Fruit fly (Drosophila melanogaster) whole organism, prepupa: ENCODE data around the gene CG14974.

Experiments
- Blimp-1 ChIP-seq: fragments of 200-800 bp; sonication (Bioruptor generic); optimal IDR thresholded peaks from 3 replicates; lab custom pipeline; 2017; ENCODE audit warnings: missing biosample characterization, missing genetic modification characterization, mild to moderate bottlenecking, moderate library complexity, missing genetic modification reagents
- CG10631 ChIP-seq: fragments of 200-800 bp; sonication (Bioruptor generic); optimal IDR thresholded peaks from 2 replicates; lab custom pipeline; 2016; ENCODE audit warnings: missing biosample characterization, missing genetic modification characterization
- CG10669 ChIP-seq: fragments of 200-800 bp; sonication (Bioruptor generic); optimal IDR thresholded peaks from 3 replicates; lab custom pipeline; 2018; ENCODE audit warnings: missing biosample characterization, mild to moderate bottlenecking, missing genetic modification characterization, moderate library complexity
- CG11762 ChIP-seq: fragments of 200-800 bp; sonication (Bioruptor generic); optimal IDR thresholded peaks from 3 replicates; lab custom pipeline; 2016; ENCODE audit warnings: missing biosample characterization, missing genetic modification characterization; ENCODE audit not compliant: insufficient read depth
- CG15336 ChIP-seq: fragments of 200-800 bp; sonication (Bioruptor generic); IDR thresholded peaks from 2 replicates; pipeline ENCODE4 v1.3.6; 2022; ENCODE audit warnings: missing biosample characterization, missing genetic modification characterization
- CG1621 ChIP-seq: fragments of 200-800 bp; sonication (Bioruptor generic); optimal IDR thresholded peaks from 3 replicates; lab custom pipeline; 2018; ENCODE audit warnings: missing biosample characterization, mild to moderate bottlenecking, missing genetic modification characterization
- CG16779 ChIP-seq: fragments of 200-800 bp; sonication (Bioruptor generic); optimal IDR thresholded peaks from 3 replicates; lab custom pipeline; 2017; ENCODE audit warnings: missing biosample characterization, mild to moderate bottlenecking, missing genetic modification characterization
- CG3032 ChIP-seq: fragments of 200-800 bp; optimal IDR thresholded peaks from 2 replicates; lab custom pipeline; 2019; ENCODE audit warnings: missing biosample characterization, mild to moderate bottlenecking, missing genetic modification characterization, moderate library complexity
- CG31627 ChIP-seq: fragments of 200-800 bp; sonication (Bioruptor generic); optimal IDR thresholded peaks from 3 replicates; lab custom pipeline; 2016; ENCODE audit warnings: missing biosample characterization, missing genetic modification characterization
- CG32006 ChIP-seq: fragments of 200-800 bp; sonication (Bioruptor generic); optimal IDR thresholded peaks from 3 replicates; lab custom pipeline; 2017; ENCODE audit warnings: missing biosample characterization, mild to moderate bottlenecking, missing genetic modification characterization
- CG34406 ChIP-seq: fragments of 200-800 bp; sonication (Bioruptor generic); optimal IDR thresholded peaks from 3 replicates; lab custom pipeline; 2016; ENCODE audit warnings: missing biosample characterization, missing genetic modification characterization
- CG3919 ChIP-seq: fragments of 200-800 bp; sonication (Bioruptor generic); optimal IDR thresholded peaks from 3 replicates; lab custom pipeline; 2016; ENCODE audit warnings: missing biosample characterization, missing genetic modification characterization
- CG6163 ChIP-seq: fragments of 200-800 bp; sonication (Bioruptor generic); IDR thresholded peaks from 3 replicates; pipeline ENCODE4 v1.3.6; 2022; ENCODE audit warnings: missing biosample characterization, missing genetic modification characterization
- CG6792 ChIP-seq: fragments of 200-800 bp; sonication (Bioruptor generic); optimal IDR thresholded peaks from 3 replicates; lab custom pipeline; 2016; ENCODE audit warnings: missing biosample characterization, missing genetic modification characterization
- CG6808 ChIP-seq: fragments of 200-800 bp; sonication (Bioruptor generic); optimal IDR thresholded peaks from 3 replicates; lab custom pipeline; 2017; ENCODE audit warnings: missing biosample characterization, missing genetic modification characterization, mild to moderate bottlenecking, moderate library complexity, missing genetic modification reagents
- CG6854 ChIP-seq: fragments of 200-800 bp; sonication (Bioruptor generic); optimal IDR thresholded peaks from 2 replicates; lab custom pipeline; 2017; ENCODE audit warnings: missing biosample characterization, mild to moderate bottlenecking, missing genetic modification characterization
- CG8119 ChIP-seq: fragments of 200-800 bp; sonication (Bioruptor generic); IDR thresholded peaks from 3 replicates; pipeline ENCODE4 v1.3.6; 2022; ENCODE audit warnings: missing biosample characterization, missing genetic modification characterization
- CG9139 ChIP-seq: fragments of 200-800 bp; sonication (Bioruptor generic); optimal IDR thresholded peaks from 3 replicates; lab custom pipeline; 2017; ENCODE audit warnings: missing biosample characterization, mild to moderate bottlenecking, missing genetic modification characterization
- Eip75B ChIP-seq: fragments of 200-800 bp; sonication (Bioruptor generic); optimal IDR thresholded peaks from 3 replicates; lab custom pipeline; 2016; ENCODE audit warnings: missing biosample characterization, missing genetic modification characterization
- Eip78C ChIP-seq: fragments of 200-800 bp; sonication (Bioruptor generic); peaks from one replicate; lab custom pipeline; 2016; ENCODE audit warnings: missing biosample characterization, missing genetic modification characterization
- Eip93F ChIP-seq: fragments of 200-800 bp; sonication (Bioruptor generic); optimal IDR thresholded peaks from 2 replicates; lab custom pipeline; 2016; ENCODE audit warnings: missing biosample characterization, mild to moderate bottlenecking, missing genetic modification characterization
- Ets21C ChIP-seq: fragments of 200-800 bp; sonication (Bioruptor generic); optimal IDR thresholded peaks from 3 replicates; lab custom pipeline; 2016; ENCODE audit warnings: missing biosample characterization, missing genetic modification characterization
- Gug ChIP-seq: fragments of 200-800 bp; sonication (Bioruptor generic); IDR thresholded peaks from 2 replicates; pipeline ENCODE4 v1.3.6; 2022; ENCODE audit warnings: missing biosample characterization, missing genetic modification characterization
- Hr38 ChIP-seq: sonication (Bioruptor generic); optimal IDR thresholded peaks from 2 replicates; lab custom pipeline; 2016; ENCODE audit warnings: missing biosample characterization, missing genetic modification characterization
- Hr39 ChIP-seq: fragments of 200-800 bp; sonication (Bioruptor generic); optimal IDR thresholded peaks from 2 replicates; lab custom pipeline; 2016; ENCODE audit warnings: missing biosample characterization, missing genetic modification characterization
- Hr4 ChIP-seq: fragments of 200-800 bp; sonication (Bioruptor generic); optimal IDR thresholded peaks from 3 replicates; lab custom pipeline; 2016; ENCODE audit warnings: missing biosample characterization, missing genetic modification characterization
- Lpt ChIP-seq: fragments of 200-800 bp; sonication (Bioruptor generic); optimal IDR thresholded peaks from 3 replicates; lab custom pipeline; 2016; ENCODE audit warnings: missing biosample characterization, missing genetic modification characterization
- Met ChIP-seq: fragments of 200-800 bp; sonication (Bioruptor generic); optimal IDR thresholded peaks from 3 replicates; lab custom pipeline; 2016; ENCODE audit warnings: missing biosample characterization, missing genetic modification characterization
- OdsH ChIP-seq: fragments of 200-800 bp; sonication (Bioruptor generic); optimal IDR thresholded peaks from 3 replicates; lab custom pipeline; 2016; ENCODE audit warnings: missing biosample characterization, missing genetic modification characterization
- Sox14 ChIP-seq: fragments of 200-800 bp; sonication (Bioruptor generic); optimal IDR thresholded peaks from 3 replicates; lab custom pipeline; 2016; ENCODE audit warnings: missing biosample characterization, missing genetic modification characterization
- achi ChIP-seq: fragments of 200-800 bp; sonication (Bioruptor generic); optimal IDR thresholded peaks from 3 replicates; lab custom pipeline; 2016; ENCODE audit warnings: missing biosample characterization, missing genetic modification characterization
- acj6 ChIP-seq: fragments of 200-800 bp; sonication (Bioruptor generic); optimal IDR thresholded peaks from 3 replicates; lab custom pipeline; 2016; ENCODE audit warnings: missing biosample characterization, missing genetic modification characterization
- dac ChIP-seq: fragments of 200-800 bp; sonication (Bioruptor generic); optimal IDR thresholded peaks from 2 replicates; lab custom pipeline; 2017; ENCODE audit warnings: missing biosample characterization, mild to moderate bottlenecking, missing genetic modification characterization
- dsx ChIP-seq: fragments of 200-800 bp; optimal IDR thresholded peaks from 3 replicates; lab custom pipeline; 2019; ENCODE audit warnings: missing biosample characterization, mild to moderate bottlenecking, missing genetic modification characterization, moderate library complexity; ENCODE audit not compliant: poor library complexity, severe bottlenecking
- eg ChIP-seq: fragments of 200-800 bp; sonication (Bioruptor generic); IDR thresholded peaks from 3 replicates; pipeline ENCODE4 v1.3.6; 2022; ENCODE audit warnings: missing biosample characterization, missing genetic modification characterization
- esn ChIP-seq: fragments of 200-800 bp; sonication (Bioruptor generic); optimal IDR thresholded peaks from 2 replicates; lab custom pipeline; 2016; ENCODE audit warnings: missing biosample characterization, mild to moderate bottlenecking, missing genetic modification characterization, moderate library complexity
- fd59A ChIP-seq: fragments of 200-800 bp; sonication (Bioruptor generic); optimal IDR thresholded peaks from 2 replicates; lab custom pipeline; 2017; ENCODE audit warnings: missing biosample characterization, mild to moderate bottlenecking, missing genetic modification characterization, missing genetic modification reagents
- fkh ChIP-seq: fragments of 200-800 bp; sonication (Bioruptor generic); optimal IDR thresholded peaks from 3 replicates; lab custom pipeline; 2017; ENCODE audit warnings: missing biosample characterization, mild to moderate bottlenecking, missing genetic modification characterization, moderate library complexity
- lz ChIP-seq: fragments of 200-800 bp; sonication (Bioruptor generic); optimal IDR thresholded peaks from 3 replicates; lab custom pipeline; 2016; ENCODE audit warnings: missing biosample characterization, missing genetic modification characterization
- net ChIP-seq: fragments of 200-800 bp; sonication (Bioruptor generic); optimal IDR thresholded peaks from 3 replicates; lab custom pipeline; 2016; ENCODE audit warnings: missing biosample characterization, missing genetic modification characterization
- pdm3 ChIP-seq: fragments of 200-800 bp; sonication (Bioruptor generic); optimal IDR thresholded peaks from 3 replicates; lab custom pipeline; 2016; ENCODE audit warnings: missing biosample characterization, missing genetic modification characterization
- spab ChIP-seq: fragments of 200-800 bp; sonication (Bioruptor generic); optimal IDR thresholded peaks from 2 replicates; lab custom pipeline; 2017; ENCODE audit warnings: missing biosample characterization, mild to moderate bottlenecking, missing genetic modification characterization, missing genetic modification reagents
- ss ChIP-seq, 2 experiments: fragments of 200-800 bp; sonication (Bioruptor generic); optimal IDR thresholded peaks; 2 replicates in 1 of 2; 3 replicates in 1 of 2; lab custom pipeline; 2017 to 2018; ENCODE audit warnings: mild to moderate bottlenecking in 2 of 2, missing biosample characterization in 2 of 2, missing genetic modification characterization in 2 of 2, moderate library complexity in 1 of 2
- svp ChIP-seq: fragments of 200-800 bp; sonication (Bioruptor generic); peaks from one replicate; lab custom pipeline; 2016; ENCODE audit warnings: missing biosample characterization, missing genetic modification characterization
- topi ChIP-seq: fragments of 200-800 bp; sonication (Bioruptor generic); optimal IDR thresholded peaks from 3 replicates; lab custom pipeline; 2016; ENCODE audit warnings: missing biosample characterization, missing genetic modification characterization
- vri ChIP-seq: fragments of 200-800 bp; sonication (Bioruptor generic); optimal IDR thresholded peaks from 3 replicates; lab custom pipeline; 2016; ENCODE audit warnings: missing biosample characterization, mild to moderate bottlenecking, missing genetic modification characterization

The CG14974 gene

DNA sequence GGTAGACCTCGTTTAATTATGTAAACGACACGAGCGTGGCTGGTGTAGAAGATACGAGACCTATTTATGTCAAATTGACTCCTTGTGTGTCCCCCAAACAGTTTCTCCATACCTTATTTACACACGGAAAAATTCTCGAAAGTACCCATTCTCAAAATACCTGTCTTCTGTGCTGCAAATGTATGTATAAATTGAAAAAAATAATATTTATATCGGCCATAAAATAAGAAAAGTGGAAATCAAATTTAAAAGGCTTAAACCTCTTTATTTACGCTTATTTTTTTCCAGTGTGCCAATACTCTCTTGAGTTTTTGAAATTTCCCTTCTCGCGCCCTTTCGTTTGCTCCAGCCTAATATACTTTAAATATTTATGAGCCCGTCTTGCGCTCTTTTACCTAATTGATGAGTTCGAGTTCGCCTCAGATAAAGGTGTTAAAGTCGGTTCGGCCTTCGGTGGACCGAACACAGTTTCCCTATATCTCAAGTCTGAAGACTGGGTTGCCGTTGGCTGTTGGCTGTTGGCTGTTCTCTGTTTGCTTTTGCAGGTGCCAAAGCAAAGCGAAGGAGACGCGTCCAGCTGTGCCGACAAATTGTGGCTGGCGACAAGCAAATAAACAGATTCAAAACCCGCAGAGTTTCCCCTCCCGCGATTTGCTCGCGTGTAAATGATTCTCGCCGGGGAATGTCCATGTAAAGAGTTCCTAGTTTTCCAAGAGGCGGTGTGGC lies 17.9 kb upstream of the CG14974 start (continued):
- TF ChIP-seq ss (GFP tag; optimal IDR thresholded peaks at IDR 0.05; lab: Kevin White, UChicago) (peak in 1 of 2 experiments; percentile 39), CG3032 (tag; lab: Kevin White, UChicago) (no peak), Eip93F (GFP tag; lab: Kevin White, UChicago) (no peak), OdsH (GFP tag; lab: Kevin White, UChicago) (peak; percentile 53), CG9139 (no peak), vri (GFP tag; lab: Kevin White, UChicago) (no peak), CG6808 (GFP tag; lab: Kevin White, UChicago) (no peak), acj6 (GFP tag; lab: Kevin White, UChicago) (peak; percentile 64)

DNA sequence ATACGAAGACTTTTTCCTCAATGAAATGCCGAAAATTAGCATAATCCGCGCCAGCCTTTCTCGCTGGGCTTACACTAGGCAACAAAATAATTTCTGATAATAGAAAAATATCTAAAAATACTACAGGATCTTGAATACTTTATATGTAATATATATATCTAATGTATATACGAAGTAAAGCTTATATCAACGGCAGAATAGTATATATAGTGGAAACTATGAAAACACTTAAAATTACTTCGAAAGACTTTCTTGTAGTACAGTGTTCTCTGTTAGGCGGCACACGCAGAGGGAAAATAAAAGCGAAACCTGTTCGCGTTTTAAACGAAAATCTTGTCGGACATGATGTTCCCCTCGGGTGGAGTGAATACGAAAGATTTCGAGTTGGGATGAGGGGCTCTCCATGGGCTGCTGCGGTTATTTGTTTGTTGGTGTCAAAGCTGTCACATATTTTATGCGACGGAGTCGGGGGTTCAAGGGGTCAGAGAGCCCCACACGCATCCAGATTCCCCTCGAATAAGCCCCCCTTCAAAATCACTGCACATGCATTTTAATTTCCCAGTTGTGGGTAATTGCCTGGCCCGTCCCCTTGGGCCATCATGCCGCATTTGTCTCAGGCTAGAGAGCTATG lies 13.4 kb upstream of the CG14974 start:
- peak; percentile 93 for TF ChIP-seq Eip78C (GFP tag; lab: Kevin White, UChicago)
- TF ChIP-seq lz (GFP tag; lab: Kevin White, UChicago) = peak; percentile 13
- TF ChIP-seq CG3032 (tag; lab: Kevin White, UChicago) = peak; percentile 73
- no peak for TF ChIP-seq fkh (GFP tag; lab: Kevin White, UChicago)
- TF ChIP-seq CG32006 (GFP tag; lab: Kevin White, UChicago) = peak; percentile 70
- TF ChIP-seq CG16779 (tag; lab: Kevin White, UChicago) = peak; percentile 62
- peak; percentile 29 for TF ChIP-seq Lpt (GFP tag; lab: Kevin White, UChicago)
- TF ChIP-seq svp (GFP tag; lab: Kevin White, UChicago) = peak; percentile 71
- no peak for TF ChIP-seq Hr38
- TF ChIP-seq Met (GFP tag; lab: Kevin White, UChicago) = peak; percentile 47
- TF ChIP-seq CG6163 (GFP tag; lab: Robert Waterston, UW) = peak; percentile 77; the same call in 2 of the 3 replicates
- TF ChIP-seq Ets21C = no peak
- TF ChIP-seq CG8119 (GFP tag; lab: Robert Waterston, UW) = peak; percentile 86
- no peak for TF ChIP-seq Sox14 (GFP tag; lab: Kevin White, UChicago)
- peak; percentile 71 for TF ChIP-seq Blimp-1 (GFP tag; lab: Kevin White, UChicago)
- TF ChIP-seq Gug (GFP tag; lab: Robert Waterston, UW) = no peak
- peak; percentile 54 for TF ChIP-seq fd59A (GFP tag; lab: Kevin White, UChicago)
- peak; percentile 8 for TF ChIP-seq dac (GFP tag; lab: Kevin White, UChicago)
- peak; percentile 40 for TF ChIP-seq Eip75B (GFP tag; lab: Kevin White, UChicago)
- peak; percentile 73 for TF ChIP-seq CG10669 (GFP tag; lab: Kevin White, UChicago)
- TF ChIP-seq net (GFP tag; lab: Kevin White, UChicago) = peak; percentile 55
- TF ChIP-seq topi (GFP tag; lab: Kevin White, UChicago) = peak; percentile 45
- peak; percentile 65 for TF ChIP-seq CG6792 (GFP tag; lab: Kevin White, UChicago)
- peak; percentile 50 for TF ChIP-seq CG11762 (GFP tag; lab: Kevin White, UChicago)
- TF ChIP-seq Hr4 (GFP tag; lab: Kevin White, UChicago) = peak; percentile 55
- TF ChIP-seq spab (GFP tag; lab: Kevin White, UChicago) = peak; percentile 64
- TF ChIP-seq eg = peak; percentile 82; the same call in 2 of the 3 replicates
- peak; percentile 88 for TF ChIP-seq CG15336 (GFP tag; lab: Robert Waterston, UW)
- peak; percentile 14 for TF ChIP-seq CG6854
- TF ChIP-seq Eip93F (GFP tag; lab: Kevin White, UChicago) = no peak
- TF ChIP-seq CG1621 (tag; lab: Kevin White, UChicago) = peak; percentile 42
- peak; percentile 60 for TF ChIP-seq CG3919
- TF ChIP-seq Hr39 (GFP tag; lab: Kevin White, UChicago) = no peak
- TF ChIP-seq esn (GFP tag; lab: Kevin White, UChicago) = peak; percentile 56
- TF ChIP-seq OdsH (GFP tag; lab: Kevin White, UChicago) = peak; percentile 48
- TF ChIP-seq CG10631 (GFP tag; lab: Kevin White, UChicago) = peak; percentile 57
- TF ChIP-seq ss (GFP tag; optimal IDR thresholded peaks at IDR 0.05; lab: Kevin White, UChicago) = peak; percentile 49 to 65
- peak; percentile 33 for TF ChIP-seq acj6 (GFP tag; lab: Kevin White, UChicago)
- TF ChIP-seq achi (GFP tag; lab: Kevin White, UChicago) = peak; percentile 64
- TF ChIP-seq CG34406 (GFP tag; lab: Kevin White, UChicago) = peak; percentile 65
- TF ChIP-seq CG6808 (GFP tag; lab: Kevin White, UChicago) = peak; percentile 68
- TF ChIP-seq dsx (GFP tag; lab: Kevin White, UChicago) = peak; percentile 79
- no peak for TF ChIP-seq CG31627 (GFP tag; lab: Kevin White, UChicago)
- TF ChIP-seq pdm3 (GFP tag; lab: Kevin White, UChicago) = peak; percentile 41
- peak; percentile 17 for TF ChIP-seq vri (GFP tag; lab: Kevin White, UChicago)
